Worm (Caenorhabditis elegans) whole organism, L4 larva: ENCODE results near the gene nfi-1.

Experiments used
- R02D3.7 ChIP-seq: fragments of 150-350 bp; sonication (generic microtip); optimal IDR thresholded peaks from 3 replicates; lab custom pipeline; 2014; ENCODE audit warnings: missing biosample characterization, missing genetic modification characterization
- fkh-10 ChIP-seq: fragments of 150-350 bp; optimal IDR thresholded peaks from 2 replicates; lab custom pipeline; 2014; ENCODE audit warnings: missing biosample characterization, missing genetic modification reagents, missing genetic modification characterization
- jun-1 ChIP-seq: fragments of 150-350 bp; optimal IDR thresholded peaks from 2 replicates; lab custom pipeline; 2014; ENCODE audit warnings: missing biosample characterization, missing genetic modification reagents, missing genetic modification characterization
- nhr-237 ChIP-seq: sonication (generic microtip); optimal IDR thresholded peaks from 2 replicates; lab custom pipeline; 2017; ENCODE audit warnings: missing biosample characterization, missing genetic modification characterization
- nhr-25 ChIP-seq: sonication (generic microtip); optimal IDR thresholded peaks from 2 replicates; lab custom pipeline; 2017; ENCODE audit warnings: missing genetic modification characterization, mild to moderate bottlenecking, missing compliant biosample characterization, antibody characterized with exemption, moderate library complexity, borderline replicate concordance; ENCODE audit not compliant: insufficient read depth
- nhr-6 ChIP-seq: fragments of 150-350 bp; optimal IDR thresholded peaks from 2 replicates; lab custom pipeline; 2014; ENCODE audit warnings: missing biosample characterization, missing genetic modification characterization
- pha-4 ChIP-seq, 2 experiments: fragments of 150-350 bp in 1 of 2; fragments of 200-800 bp in 1 of 2; sonication (Bioruptor generic) in 1 of 2; IDR thresholded peaks in 1 of 2; optimal IDR thresholded peaks in 1 of 2; 2 replicates each; pipeline versions ENCODE4 v1.3.6 to Lab custom; 2014 to 2022; ENCODE audit warnings: missing genetic modification characterization in 2 of 2, missing genetic modification reagents in 2 of 2, missing biosample characterization in 1 of 2, missing compliant biosample characterization in 1 of 2
- skn-1 ChIP-seq: fragments of 150-350 bp; optimal IDR thresholded peaks from 2 replicates; lab custom pipeline; 2014; ENCODE audit warnings: missing biosample characterization, missing genetic modification characterization

DNA sequence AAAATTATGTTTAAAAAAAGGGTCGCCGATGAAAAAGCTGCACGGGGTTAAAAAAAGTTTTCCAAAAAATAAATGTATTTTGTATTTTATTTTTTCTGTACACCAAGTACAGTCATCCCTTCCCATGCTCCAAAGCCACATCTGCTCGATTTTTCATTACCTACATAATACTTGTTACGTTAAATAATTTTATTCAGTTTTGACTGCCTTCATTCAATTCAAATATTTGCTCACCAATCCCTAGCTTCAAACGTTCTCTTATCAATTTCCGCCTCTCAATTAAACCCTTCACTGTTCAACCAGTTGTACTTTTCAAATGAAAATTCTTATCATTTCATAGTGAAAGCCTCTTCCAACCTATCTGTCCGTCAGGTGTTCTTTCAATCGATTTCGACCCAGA is 43.8 kb upstream of the nfi-1 start, which contains the start of gene R10H1.1:
- TF ChIP-seq jun-1 (tag; lab: Kevin White, UChicago) = no peak
- no peak for TF ChIP-seq skn-1 (tag; lab: Kevin White, UChicago)
- TF ChIP-seq nhr-25 (tag; lab: Kevin White, UChicago) = no peak
- no peak for TF ChIP-seq R02D3.7 (tag; lab: Kevin White, UChicago)
- TF ChIP-seq nhr-6 (tag; lab: Kevin White, UChicago) = no peak
- TF ChIP-seq nhr-237 (tag; lab: Kevin White, UChicago) = no peak
- TF ChIP-seq fkh-10 (GFP tag; lab: Kevin White, UChicago) = no peak
- no peak for TF ChIP-seq pha-4 (GFP tag; IDR thresholded peaks at IDR 0.05; lab: Robert Waterston, UW)
- no peak for TF ChIP-seq pha-4 (tag; optimal IDR thresholded peaks at IDR 0.05; lab: Kevin White, UChicago)
